Fruit fly (Drosophila melanogaster) whole organism, adult: ENCODE measurements around the gene Nepl3.

Experiments used
- CG5204 ChIP-seq: fragments of 200-800 bp; sonication (Bioruptor generic); optimal IDR thresholded peaks from 2 replicates; lab custom pipeline; 2016; ENCODE audit warnings: missing biosample characterization, missing genetic modification characterization
- CG7045 ChIP-seq: fragments of 200-800 bp; sonication (Bioruptor generic); optimal IDR thresholded peaks from 2 replicates; lab custom pipeline; 2017; ENCODE audit warnings: missing biosample characterization, mild to moderate bottlenecking, missing genetic modification characterization
- Hr96 ChIP-seq: fragments of 200-800 bp; sonication (Bioruptor generic); optimal IDR thresholded peaks from 2 replicates; lab custom pipeline; 2016; ENCODE audit warnings: missing biosample characterization, missing genetic modification characterization
- Mnt ChIP-seq: fragments of 200-800 bp; sonication (Bioruptor generic); optimal IDR thresholded peaks from 2 replicates; lab custom pipeline; 2016; ENCODE audit warnings: missing biosample characterization, mild to moderate bottlenecking, missing genetic modification characterization
- ovo ChIP-seq: fragments of 200-800 bp; sonication (Bioruptor generic); optimal IDR thresholded peaks from 2 replicates; lab custom pipeline; 2016; ENCODE audit warnings: missing biosample characterization, missing genetic modification characterization

DNA sequence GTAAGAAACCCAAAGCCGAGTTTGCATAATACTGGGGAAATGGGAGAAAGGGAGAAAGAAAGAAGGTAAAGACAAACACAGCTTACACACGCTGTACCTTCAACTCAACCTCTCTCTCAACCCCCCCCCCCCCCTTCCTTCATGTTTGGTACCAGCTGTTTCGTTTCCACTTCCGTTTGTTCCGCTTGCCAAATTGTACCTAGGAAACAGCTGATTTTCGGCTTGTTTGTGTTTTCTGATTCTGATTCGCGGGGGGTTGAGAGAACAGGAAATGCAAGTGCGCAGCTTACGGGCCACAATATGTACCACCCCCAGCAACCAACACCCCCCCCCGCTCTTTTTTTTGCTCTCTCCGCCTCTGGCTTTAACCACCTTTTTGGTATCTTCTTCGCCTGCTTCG, 5.9 kb upstream of the Nepl3 start:
- TF ChIP-seq CG7045 (GFP tag; lab: Kevin White, UChicago) = no peak
- no peak for TF ChIP-seq Hr96 (GFP tag; lab: Kevin White, UChicago)
- TF ChIP-seq CG5204 (GFP tag; lab: Kevin White, UChicago) = no peak
- TF ChIP-seq Mnt (GFP tag; lab: Kevin White, UChicago) = no peak
- no peak for TF ChIP-seq ovo (GFP tag; lab: Kevin White, UChicago)
